Worm (Caenorhabditis elegans) whole organism, L4 larva: ENCODE measurements around the gene Y43F8B.1.

ENCODE experiments used
- D1046.2 ChIP-seq: fragments of 200-800 bp; sonication (Bioruptor generic); IDR thresholded peaks from 2 replicates; pipeline ENCODE4 v1.3.6; 2022; ENCODE audit warnings: missing genetic modification characterization, missing compliant biosample characterization
- F44E2.7 ChIP-seq: fragments of 200-800 bp; sonication (Bioruptor generic); IDR thresholded peaks from 2 replicates; pipeline ENCODE4 v2.1.2; 2022; ENCODE audit warnings: missing genetic modification characterization, missing compliant biosample characterization
- aly-2 ChIP-seq: sonication (generic microtip); optimal IDR thresholded peaks from 2 replicates; lab custom pipeline; 2018; ENCODE audit warnings: missing biosample characterization, missing genetic modification characterization
- ctbp-1 ChIP-seq: fragments of 200-800 bp; sonication (Bioruptor generic); IDR thresholded peaks from 2 replicates; pipeline ENCODE4 v1.3.6; 2022; ENCODE audit warnings: missing genetic modification reagents, missing genetic modification characterization, missing compliant biosample characterization
- dmd-6 ChIP-seq: fragments of 200-800 bp; sonication (Bioruptor generic); IDR thresholded peaks from 2 replicates; pipeline ENCODE4 v1.3.6; 2022; ENCODE audit warnings: missing genetic modification reagents, missing genetic modification characterization, missing compliant biosample characterization
- dpl-1 ChIP-seq: fragments of 150-350 bp; optimal IDR thresholded peaks from 2 replicates; lab custom pipeline; 2014; ENCODE audit warnings: missing biosample characterization, missing genetic modification reagents, missing genetic modification characterization
- dve-1 ChIP-seq: sonication (generic microtip); optimal IDR thresholded peaks from 2 replicates; lab custom pipeline; 2017; ENCODE audit warnings: antibody characterized with exemption, mild to moderate bottlenecking, missing genetic modification characterization, missing compliant biosample characterization; ENCODE audit not compliant: insufficient read depth
- hlh-11 ChIP-seq: fragments of 200-800 bp; sonication (Bioruptor generic); optimal IDR thresholded peaks from 2 replicates; lab custom pipeline; 2018; ENCODE audit warnings: mild to moderate bottlenecking, missing genetic modification characterization, missing compliant biosample characterization
- jun-1 ChIP-seq: fragments of 150-350 bp; optimal IDR thresholded peaks from 2 replicates; lab custom pipeline; 2014; ENCODE audit warnings: missing biosample characterization, missing genetic modification reagents, missing genetic modification characterization
- madf-5 ChIP-seq, 2 experiments: fragments of 200-800 bp; sonication (Bioruptor generic); IDR thresholded peaks; 2 replicates each; pipeline ENCODE4 v1.3.6; 2022; ENCODE audit warnings: missing compliant biosample characterization in 2 of 2, missing genetic modification characterization in 2 of 2
- nhr-237 ChIP-seq: sonication (generic microtip); optimal IDR thresholded peaks from 2 replicates; lab custom pipeline; 2017; ENCODE audit warnings: missing biosample characterization, missing genetic modification characterization
- nhr-6 ChIP-seq: fragments of 150-350 bp; optimal IDR thresholded peaks from 2 replicates; lab custom pipeline; 2014; ENCODE audit warnings: missing biosample characterization, missing genetic modification characterization
- sdz-12 ChIP-seq: fragments of 200-800 bp; sonication (Bioruptor generic); optimal IDR thresholded peaks from 2 replicates; lab custom pipeline; 2018; ENCODE audit warnings: mild to moderate bottlenecking, missing genetic modification characterization, missing compliant biosample characterization
- ztf-7 ChIP-seq: fragments of 150-350 bp; optimal IDR thresholded peaks from 2 replicates; lab custom pipeline; 2014; ENCODE audit warnings: missing biosample characterization, missing genetic modification characterization

ce11 chrV:19545026-19545425 is 974 bp downstream of the Y43F8B.1 start:
- TF ChIP-seq ztf-7 (tag; lab: Kevin White, UChicago) (no peak), nhr-6 (tag; lab: Kevin White, UChicago) (no peak), D1046.2 (GFP tag; lab: Robert Waterston, UW) (no peak), dmd-6 (GFP tag; lab: Robert Waterston, UW) (no peak), nhr-237 (no peak), dve-1 (tag; lab: Kevin White, UChicago) (no peak), dpl-1 (GFP tag; lab: Kevin White, UChicago) (no peak), sdz-12 (GFP tag; lab: Kevin White, UChicago) (no peak), F44E2.7 (no peak), jun-1 (no peak), ctbp-1 (GFP tag; lab: Robert Waterston, UW) (no peak), madf-5 (GFP tag; IDR thresholded peaks at IDR 0.05; lab: Robert Waterston, UW) (no peak), hlh-11 (no peak), aly-2 (tag; lab: Kevin White, UChicago) (no peak)
